Worm (Caenorhabditis elegans) whole organism, young adult: ENCODE measurements around the gene nhr-157.

Experiments used
- D2030.7 ChIP-seq: fragments of 200-800 bp; sonication (Bioruptor generic); IDR thresholded peaks from 2 replicates; pipeline ENCODE4 v1.3.6; 2022; ENCODE audit warnings: missing genetic modification reagents, missing genetic modification characterization, missing compliant biosample characterization
- ets-4 ChIP-seq: fragments of 200-800 bp; sonication (Bioruptor generic); optimal IDR thresholded peaks from 2 replicates; lab custom pipeline; 2018; ENCODE audit warnings: mild to moderate bottlenecking, missing genetic modification characterization, missing compliant biosample characterization
- lin-35 ChIP-seq, 3 experiments: fragments of 150-350 bp in 2 of 3; sonication (generic microtip) in 1 of 3; optimal IDR thresholded peaks; 2 replicates each; lab custom pipeline; 2014 to 2018; ENCODE audit warnings: missing biosample characterization in 3 of 3, missing genetic modification characterization in 3 of 3, missing genetic modification reagents in 3 of 3
- lir-1 ChIP-seq: fragments of 200-800 bp; sonication (Bioruptor generic); conservative IDR thresholded peaks from 2 replicates; pipeline ENCODE4 v1.3.6; 2022; ENCODE audit warnings: missing genetic modification reagents, missing genetic modification characterization, missing compliant biosample characterization
- snpc-4 ChIP-seq, 5 experiments: fragments of 150-350 bp in 1 of 5; sonication (generic microtip) in 4 of 5; optimal IDR thresholded peaks; 2 replicates each; lab custom pipeline; 2014 to 2018; ENCODE audit warnings: missing genetic modification characterization in 5 of 5, missing biosample characterization in 3 of 5, antibody characterized with exemption in 2 of 5, mild to moderate bottlenecking in 2 of 5, missing compliant biosample characterization in 2 of 5, missing genotype in 2 of 5, moderate library complexity in 2 of 5, missing genetic modification reagents in 1 of 5
- somi-1 ChIP-seq: fragments of 200-800 bp; sonication (Bioruptor generic); optimal IDR thresholded peaks from 2 replicates; lab custom pipeline; 2018; ENCODE audit warnings: mild to moderate bottlenecking, missing genetic modification characterization, missing compliant biosample characterization

DNA sequence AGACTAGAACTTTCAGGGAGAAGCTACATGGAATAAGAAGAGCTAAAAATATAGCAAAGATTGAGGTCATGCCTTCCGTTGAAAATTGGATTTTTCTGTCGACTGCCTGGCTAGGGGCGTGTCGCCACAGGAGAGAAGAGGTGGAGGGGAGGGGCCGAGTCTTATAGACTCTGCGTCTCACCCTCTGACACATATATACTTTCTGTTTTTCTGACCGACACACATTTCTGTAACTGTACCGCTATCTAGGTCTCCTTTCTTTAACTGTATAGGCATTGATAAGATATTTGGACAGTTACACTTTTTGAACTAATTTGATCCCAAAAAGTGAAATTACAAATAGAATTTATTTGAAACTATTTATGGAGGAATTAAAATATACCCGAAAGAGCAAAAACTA, 27.3 kb downstream of the nhr-157 start:
- TF ChIP-seq D2030.7 (GFP tag; lab: Robert Waterston, UW), result no peak
- TF ChIP-seq somi-1 (GFP tag; lab: Kevin White, UChicago), result no peak
- no peak for TF ChIP-seq lir-1 (GFP tag; lab: Robert Waterston, UW)
- TF ChIP-seq snpc-4 (GFP tag; optimal IDR thresholded peaks at IDR 0.05; lab: Kevin White, UChicago), result no peak
- no peak for TF ChIP-seq snpc-4 (tag; optimal IDR thresholded peaks at IDR 0.05; lab: Kevin White, UChicago)
- no peak for TF ChIP-seq lin-35 (GFP tag; optimal IDR thresholded peaks at IDR 0.05; lab: Kevin White, UChicago)
- TF ChIP-seq ets-4 (GFP tag; lab: Kevin White, UChicago), result no peak
